Worm (Caenorhabditis elegans) whole organism, L4 larva: ENCODE data around the gene F09G8.10.

Source experiments
- F37D6.2 ChIP-seq: sonication (generic microtip); optimal IDR thresholded peaks from 2 replicates; lab custom pipeline; 2016; ENCODE audit warnings: mild to moderate bottlenecking, missing genetic modification characterization, missing compliant biosample characterization
- Y105C5A.15 ChIP-seq: fragments of 200-800 bp; sonication (Bioruptor generic); IDR thresholded peaks from 2 replicates; pipeline ENCODE4 v1.3.6; 2022; ENCODE audit warnings: missing genetic modification characterization, missing compliant biosample characterization
- Y48G9A.11 ChIP-seq: fragments of 200-800 bp; sonication (Bioruptor generic); IDR thresholded peaks from 2 replicates; pipeline ENCODE4 v1.3.6; 2022; ENCODE audit warnings: missing genetic modification reagents, missing genetic modification characterization, missing compliant biosample characterization
- Y5F2A.4 ChIP-seq: fragments of 200-800 bp; sonication (Bioruptor generic); optimal IDR thresholded peaks from 2 replicates; lab custom pipeline; 2018; ENCODE audit warnings: mild to moderate bottlenecking, missing genetic modification characterization, missing compliant biosample characterization
- Y75B8A.6 ChIP-seq: fragments of 200-800 bp; sonication (Bioruptor generic); IDR thresholded peaks from 2 replicates; pipeline ENCODE4 v1.3.6; 2022; ENCODE audit warnings: missing genetic modification reagents, missing genetic modification characterization, missing compliant biosample characterization
- aha-1 ChIP-seq: fragments of 150-350 bp; peaks from one replicate; lab custom pipeline; 2014; ENCODE audit warnings: missing biosample characterization, missing genetic modification characterization
- ama-1 ChIP-seq: fragments of 150-350 bp; optimal IDR thresholded peaks from 2 replicates; lab custom pipeline; 2014; ENCODE audit warnings: inconsistent platforms, mixed read lengths
- attf-4 ChIP-seq: sonication (generic microtip); optimal IDR thresholded peaks from 3 replicates; lab custom pipeline; 2017; ENCODE audit warnings: missing biosample characterization, missing genetic modification characterization
- ceh-20 ChIP-seq: fragments of 200-800 bp; sonication (Bioruptor generic); IDR thresholded peaks from 2 replicates; pipeline ENCODE4 v1.3.6; 2022; ENCODE audit warnings: missing genetic modification reagents, missing genetic modification characterization, missing compliant biosample characterization
- ceh-28 ChIP-seq: fragments of 150-350 bp; optimal IDR thresholded peaks from 2 replicates; lab custom pipeline; 2014; ENCODE audit warnings: missing biosample characterization, missing genetic modification reagents, missing genetic modification characterization
- ceh-44 ChIP-seq: fragments of 200-800 bp; sonication (Bioruptor generic); IDR thresholded peaks from 2 replicates; pipeline ENCODE4 v1.3.6; 2022; ENCODE audit warnings: missing genetic modification reagents, missing genetic modification characterization, missing compliant biosample characterization
- ceh-62 ChIP-seq: sonication (generic microtip); optimal IDR thresholded peaks from 2 replicates; lab custom pipeline; 2017; ENCODE audit warnings: missing biosample characterization, missing genetic modification characterization
- ceh-82 ChIP-seq: sonication (generic microtip); optimal IDR thresholded peaks from 2 replicates; lab custom pipeline; 2017; ENCODE audit warnings: missing biosample characterization, missing genetic modification characterization
- ces-1 ChIP-seq: fragments of 150-350 bp; sonication (generic microtip); optimal IDR thresholded peaks from 4 replicates; lab custom pipeline; 2014; ENCODE audit warnings: missing biosample characterization, missing genetic modification reagents, missing genetic modification characterization
- daf-19 ChIP-seq: fragments of 200-800 bp; sonication (Bioruptor generic); conservative IDR thresholded peaks from 2 replicates; pipeline ENCODE4 v1.3.6; 2022; ENCODE audit warnings: missing genetic modification characterization, missing compliant biosample characterization
- dve-1 ChIP-seq: sonication (generic microtip); optimal IDR thresholded peaks from 2 replicates; lab custom pipeline; 2017; ENCODE audit warnings: antibody characterized with exemption, mild to moderate bottlenecking, missing genetic modification characterization, missing compliant biosample characterization; ENCODE audit not compliant: insufficient read depth
- fkh-10 ChIP-seq: fragments of 150-350 bp; optimal IDR thresholded peaks from 2 replicates; lab custom pipeline; 2014; ENCODE audit warnings: missing biosample characterization, missing genetic modification reagents, missing genetic modification characterization
- hlh-11 ChIP-seq: fragments of 200-800 bp; sonication (Bioruptor generic); optimal IDR thresholded peaks from 2 replicates; lab custom pipeline; 2018; ENCODE audit warnings: mild to moderate bottlenecking, missing genetic modification characterization, missing compliant biosample characterization
- hlh-30 ChIP-seq: sonication (generic microtip); optimal IDR thresholded peaks from 2 replicates; lab custom pipeline; 2017; ENCODE audit warnings: antibody characterized with exemption, mild to moderate bottlenecking, missing genetic modification characterization, missing compliant biosample characterization; ENCODE audit not compliant: insufficient read depth
- hmg-1.1 ChIP-seq: fragments of 200-800 bp; sonication (Bioruptor generic); IDR thresholded peaks from 2 replicates; pipeline ENCODE4 v1.3.6; 2022; ENCODE audit warnings: missing genetic modification reagents, missing genetic modification characterization, missing compliant biosample characterization
- jun-1 ChIP-seq: fragments of 150-350 bp; optimal IDR thresholded peaks from 2 replicates; lab custom pipeline; 2014; ENCODE audit warnings: missing biosample characterization, missing genetic modification reagents, missing genetic modification characterization
- lim-7 ChIP-seq: fragments of 200-800 bp; sonication (Bioruptor generic); IDR thresholded peaks from 2 replicates; pipeline ENCODE4 v1.3.6; 2022; ENCODE audit warnings: missing genetic modification characterization, missing compliant biosample characterization
- lin-1 ChIP-seq: fragments of 200-800 bp; sonication (Bioruptor generic); IDR thresholded peaks from 2 replicates; pipeline ENCODE4 v1.3.6; 2022; ENCODE audit warnings: missing genetic modification reagents, missing genetic modification characterization, missing compliant biosample characterization
- lin-15B ChIP-seq: fragments of 150-350 bp; sonication (generic microtip); optimal IDR thresholded peaks from 3 replicates; lab custom pipeline; 2014; ENCODE audit warnings: missing biosample characterization, missing genetic modification characterization
- lsy-2 ChIP-seq, 2 experiments: fragments of 150-350 bp in 1 of 2; sonication (generic microtip) in 1 of 2; optimal IDR thresholded peaks; 2 replicates each; lab custom pipeline; 2014 to 2017; ENCODE audit warnings: missing biosample characterization in 2 of 2, missing genetic modification characterization in 2 of 2
- madf-9 ChIP-seq: fragments of 200-800 bp; sonication (Bioruptor generic); conservative IDR thresholded peaks from 2 replicates; pipeline ENCODE4 v1.3.6; 2022; ENCODE audit warnings: missing genetic modification reagents, missing genetic modification characterization, missing compliant biosample characterization
- mep-1 ChIP-seq: fragments of 150-350 bp; sonication (generic microtip); optimal IDR thresholded peaks from 3 replicates; lab custom pipeline; 2014; ENCODE audit warnings: missing biosample characterization, missing genetic modification characterization
- mes-2 ChIP-seq: sonication (generic microtip); optimal IDR thresholded peaks from 2 replicates; lab custom pipeline; 2016; ENCODE audit warnings: missing genotype, mild to moderate bottlenecking, missing genetic modification characterization, missing compliant biosample characterization; ENCODE audit not compliant: poor library complexity, severe bottlenecking
- nhr-10 ChIP-seq: fragments of 150-350 bp; optimal IDR thresholded peaks from 2 replicates; lab custom pipeline; 2014; ENCODE audit warnings: missing biosample characterization, missing genetic modification characterization
- nhr-102 ChIP-seq: sonication (generic microtip); optimal IDR thresholded peaks from 2 replicates; lab custom pipeline; 2016; ENCODE audit warnings: mild to moderate bottlenecking, missing genetic modification characterization, moderate library complexity, missing compliant biosample characterization
- nhr-11 ChIP-seq: fragments of 150-350 bp; optimal IDR thresholded peaks from 2 replicates; lab custom pipeline; 2014; ENCODE audit warnings: missing biosample characterization, missing genetic modification characterization
- nhr-111 ChIP-seq: fragments of 200-800 bp; sonication (Bioruptor generic); optimal IDR thresholded peaks from 2 replicates; lab custom pipeline; 2018; ENCODE audit warnings: mild to moderate bottlenecking, missing genetic modification characterization, missing compliant biosample characterization
- php-3 ChIP-seq: fragments of 200-800 bp; sonication (Bioruptor generic); IDR thresholded peaks from 2 replicates; pipeline ENCODE4 v1.3.6; 2022; ENCODE audit warnings: missing genetic modification reagents, missing genetic modification characterization, missing compliant biosample characterization
- set-16 ChIP-seq: fragments of 200-800 bp; sonication (Bioruptor generic); IDR thresholded peaks from 2 replicates; pipeline ENCODE4 v1.3.6; 2022; ENCODE audit warnings: missing genetic modification reagents, missing genetic modification characterization, missing compliant biosample characterization
- skn-1 ChIP-seq: fragments of 150-350 bp; optimal IDR thresholded peaks from 2 replicates; lab custom pipeline; 2014; ENCODE audit warnings: missing biosample characterization, missing genetic modification characterization
- tra-1 ChIP-seq: fragments of 200-800 bp; sonication (Bioruptor generic); IDR thresholded peaks from 2 replicates; pipeline ENCODE4 v1.3.6; 2022; ENCODE audit warnings: missing genetic modification reagents, missing genetic modification characterization, missing compliant biosample characterization
- unc-62 ChIP-seq, 3 experiments: fragments of 150-350 bp in 1 of 3; sonication (generic microtip); optimal IDR thresholded peaks in 2 of 3; peaks in 1 of 3; 1 replicate in 1 of 3; 2 replicates in 2 of 3; lab custom pipeline; 2014 to 2017; ENCODE audit warnings: missing biosample characterization in 3 of 3, missing genetic modification characterization in 3 of 3, missing genetic modification reagents in 3 of 3, missing genotype in 1 of 3
- zag-1 ChIP-seq: fragments of 150-350 bp; optimal IDR thresholded peaks from 2 replicates; lab custom pipeline; 2014; ENCODE audit warnings: missing biosample characterization, missing genetic modification characterization

F09G8.10 gene

ce11 chrIII:8289181-8289580, 17.2 kb upstream of the F09G8.10 start:
- TF ChIP-seq lim-7 (GFP tag; lab: Robert Waterston, UW) (no peak), zag-1 (tag; lab: Kevin White, UChicago) (no peak)
- TF ChIP-seq, all 104 proteins: peak for 0

ce11 chrIII:8287519-8287918, 15.5 kb upstream of the F09G8.10 start:
- TF ChIP-seq F37D6.2 (tag; lab: Kevin White, UChicago) = peak; percentile 10
- peak; percentile 55; the same call in 1 of the 2 replicates for TF ChIP-seq ceh-20 (GFP tag; lab: Robert Waterston, UW)
- TF ChIP-seq mep-1 = peak; percentile 9
- TF ChIP-seq nhr-102 (tag; lab: Kevin White, UChicago) = no peak
- peak; percentile 26; the same call in 1 of the 2 replicates for TF ChIP-seq hmg-1.1 (GFP tag; lab: Robert Waterston, UW)
- peak; percentile 37 for TF ChIP-seq mes-2 (tag; lab: Kevin White, UChicago)
- no peak for TF ChIP-seq ces-1 (GFP tag; lab: Kevin White, UChicago)
- peak in 1 of 2 experiments; percentile 86 for TF ChIP-seq unc-62 (GFP tag; optimal IDR thresholded peaks at IDR 0.05 in 1 of 2; lab: Kevin White, UChicago)
- no peak for TF ChIP-seq unc-62 (tag; optimal IDR thresholded peaks at IDR 0.05; lab: Kevin White, UChicago)
- peak; percentile 3 for TF ChIP-seq nhr-11 (tag; lab: Kevin White, UChicago)
- no peak for TF ChIP-seq Y5F2A.4 (GFP tag; lab: Kevin White, UChicago)
- peak; percentile 94 for TF ChIP-seq aha-1
- TF ChIP-seq hlh-30 (tag; lab: Kevin White, UChicago) = peak; percentile 3
- no peak for TF ChIP-seq skn-1
- peak; percentile 57 for TF ChIP-seq hlh-11 (tag; lab: Kevin White, UChicago)

ce11 chrIII:8286824-8287223, 14.8 kb upstream of the F09G8.10 start:
- no peak for TF ChIP-seq lin-15B (tag; lab: Kevin White, UChicago)
- no peak for TF ChIP-seq ceh-44 (GFP tag; lab: Robert Waterston, UW)
- no peak for TF ChIP-seq lim-7 (GFP tag; lab: Robert Waterston, UW)
- TF ChIP-seq nhr-10 (tag; lab: Kevin White, UChicago) = no peak
- no peak for TF ChIP-seq Y105C5A.15 (GFP tag; lab: Robert Waterston, UW)
- TF ChIP-seq aha-1 = no peak
- no peak for TF ChIP-seq lin-1 (GFP tag; lab: Robert Waterston, UW)
- no peak for TF ChIP-seq set-16 (GFP tag; lab: Robert Waterston, UW)
- TF ChIP-seq daf-19 (GFP tag; lab: Robert Waterston, UW) = no peak
- no peak for TF ChIP-seq Y48G9A.11 (GFP tag; lab: Robert Waterston, UW)
- no peak for TF ChIP-seq Y75B8A.6 (GFP tag; lab: Robert Waterston, UW)
- no peak for TF ChIP-seq php-3 (GFP tag; lab: Robert Waterston, UW)
- no peak for TF ChIP-seq attf-4 (tag; lab: Kevin White, UChicago)
- TF ChIP-seq ceh-28 = no peak
- TF ChIP-seq dve-1 = no peak
- no peak for TF ChIP-seq ama-1
- no peak for TF ChIP-seq nhr-111
- no peak for TF ChIP-seq jun-1 (tag; lab: Kevin White, UChicago)

- TF ChIP-seq ceh-62 (tag; lab: Kevin White, UChicago) (no peak), fkh-10 (GFP tag; lab: Kevin White, UChicago) (peak; percentile 54)
Observed at ce11 chrIII:8286003-8286402, 14.0 kb upstream of the F09G8.10 start.

- TF ChIP-seq madf-9 (GFP tag; lab: Robert Waterston, UW) = no peak
- TF ChIP-seq lsy-2 (tag; optimal IDR thresholded peaks at IDR 0.05; lab: Kevin White, UChicago) = no peak
- TF ChIP-seq tra-1 (GFP tag; lab: Robert Waterston, UW) = no peak
- no peak for TF ChIP-seq ceh-82 (tag; lab: Kevin White, UChicago)
Observed at ce11 chrIII:8283525-8283924, 11.6 kb upstream of the F09G8.10 start.
